Worm (Caenorhabditis elegans) whole organism, mixed stage, embryonic: ENCODE data around the gene cutl-24.

Experiments
- blmp-1 ChIP-seq: fragments of 150-350 bp; optimal IDR thresholded peaks from 2 replicates; lab custom pipeline; 2014; ENCODE audit warnings: missing biosample characterization, missing genetic modification characterization
- flh-1 ChIP-seq: fragments of 200-800 bp; sonication (Bioruptor generic); optimal IDR thresholded peaks from 2 replicates; lab custom pipeline; 2018; ENCODE audit warnings: mild to moderate bottlenecking, missing genetic modification characterization, moderate library complexity, missing compliant biosample characterization
- ham-2 ChIP-seq: fragments of 200-800 bp; sonication (Bioruptor generic); optimal IDR thresholded peaks from 2 replicates; lab custom pipeline; 2018; ENCODE audit warnings: mild to moderate bottlenecking, missing genetic modification characterization, missing compliant biosample characterization
- nhr-12 ChIP-seq: fragments of 150-350 bp; optimal IDR thresholded peaks from 2 replicates; lab custom pipeline; 2014; ENCODE audit warnings: missing biosample characterization, missing genetic modification characterization
- nhr-28 ChIP-seq: fragments of 150-350 bp; optimal IDR thresholded peaks from 2 replicates; lab custom pipeline; 2014; ENCODE audit warnings: missing biosample characterization, missing genetic modification characterization
- snpc-4 ChIP-seq: fragments of 150-350 bp; optimal IDR thresholded peaks from 2 replicates; lab custom pipeline; 2014; ENCODE audit warnings: missing biosample characterization, missing genetic modification characterization
- tbx-8 ChIP-seq: fragments of 200-800 bp; sonication (Bioruptor generic); optimal IDR thresholded peaks from 2 replicates; lab custom pipeline; 2018; ENCODE audit warnings: mild to moderate bottlenecking, missing genetic modification characterization, moderate library complexity, missing compliant biosample characterization
- zip-8 ChIP-seq: fragments of 150-350 bp; optimal IDR thresholded peaks from 2 replicates; lab custom pipeline; 2014; ENCODE audit warnings: missing biosample characterization, missing genetic modification characterization

DNA sequence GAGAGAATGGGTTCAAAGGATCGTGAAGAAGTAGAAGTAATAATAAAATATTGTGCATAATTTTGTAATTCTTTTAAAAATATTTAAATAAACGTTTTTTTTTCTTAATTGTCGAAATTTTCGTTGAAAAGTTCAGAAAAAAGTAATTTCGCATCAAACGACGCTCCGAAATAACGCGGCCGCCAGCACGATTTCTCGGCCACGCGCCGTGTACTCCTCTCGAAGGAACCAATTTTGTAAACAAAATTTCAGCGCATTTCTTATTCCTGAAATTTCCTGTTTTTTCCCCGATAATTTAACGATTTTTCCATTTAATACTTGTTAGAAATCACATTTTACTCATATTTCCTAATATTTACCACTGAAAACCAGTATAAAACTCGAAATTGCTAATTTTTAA, 27.2 kb downstream of the cutl-24 start, which contains the start of gene Y38C1AA.12:
- TF ChIP-seq nhr-28 = no peak
- TF ChIP-seq flh-1 (GFP tag; lab: Kevin White, UChicago) = no peak
- no peak for TF ChIP-seq ham-2 (GFP tag; lab: Kevin White, UChicago)
- no peak for TF ChIP-seq zip-8 (tag; lab: Kevin White, UChicago)
- TF ChIP-seq nhr-12 (tag; lab: Kevin White, UChicago) = no peak
- TF ChIP-seq snpc-4 = no peak
- no peak for TF ChIP-seq blmp-1 (tag; lab: Kevin White, UChicago)
- TF ChIP-seq tbx-8 (GFP tag; lab: Kevin White, UChicago) = no peak
